Fruit fly (Drosophila melanogaster): ENCODE data around the gene aurA.

dm6 chr3R:11974631-11975030 is 11.7 kb downstream of the aurA start, which contains the start of gene Tango9:
- no peak for TF ChIP-seq kni (GFP tag; optimal IDR thresholded peaks at IDR 0.05)
- TF ChIP-seq TFAM (GFP tag; optimal IDR thresholded peaks at IDR 0.05) = no peak
- TF ChIP-seq CG15514 (GFP tag; optimal IDR thresholded peaks at IDR 0.05) = peak; percentile 62
- TF ChIP-seq org-1 (GFP tag; optimal IDR thresholded peaks at IDR 0.05) = no peak
- no peak for TF ChIP-seq CG7357 (GFP tag; IDR thresholded peaks at IDR 0.05)
- no peak for TF ChIP-seq pnt (GFP tag; optimal IDR thresholded peaks at IDR 0.05)
- TF ChIP-seq CG4707 (GFP tag; optimal IDR thresholded peaks at IDR 0.05) = no peak
- TF ChIP-seq run (tag; optimal IDR thresholded peaks at IDR 0.05) = no peak
- no peak for TF ChIP-seq wdn (GFP tag; IDR thresholded peaks at IDR 0.05)
